Worm (Caenorhabditis elegans): ENCODE results near the gene ZC239.3.
A peak's percentile ranks its signal among the peaks of the same experiment; 100 is the strongest.

The ZC239.3 gene

ce11 chrII:3244758-3245157 lies 28.9 kb downstream of the ZC239.3 start (continued):
- TF ChIP-seq pha-4 (GFP tag; IDR thresholded peaks at IDR 0.05) (peak; percentile 29; the same call in 1 of the 2 replicates), pha-4 (tag; optimal IDR thresholded peaks at IDR 0.05) (no peak), zip-2 (tag; optimal IDR thresholded peaks at IDR 0.05) (no peak), nhr-25 (tag; optimal IDR thresholded peaks at IDR 0.05; ENCODE audit: borderline replicate concordance, insufficient read depth) (no peak), nhr-111 (GFP tag; optimal IDR thresholded peaks at IDR 0.05) (no peak), sdz-12 (GFP tag; optimal IDR thresholded peaks at IDR 0.05) (no peak), hlh-30 (tag; optimal IDR thresholded peaks at IDR 0.05; ENCODE audit: insufficient read depth) (no peak), nhr-11 (tag; optimal IDR thresholded peaks at IDR 0.05) (no peak), lir-3 (tag; optimal IDR thresholded peaks at IDR 0.05) (no peak), T26A8.4 (GFP tag; IDR thresholded peaks at IDR 0.05) (no peak), snpc-1.2 (GFP tag; IDR thresholded peaks at IDR 0.05) (no peak), ceh-32 (tag; optimal IDR thresholded peaks at IDR 0.05; ENCODE audit: poor library complexity) (no peak), ceh-62 (tag; optimal IDR thresholded peaks at IDR 0.05) (no peak), Y105C5A.15 (GFP tag; IDR thresholded peaks at IDR 0.05) (no peak), dmd-8 (GFP tag; IDR thresholded peaks at IDR 0.05) (no peak), fkh-10 (GFP tag; optimal IDR thresholded peaks at IDR 0.05) (no peak), nhr-41 (GFP tag; IDR thresholded peaks at IDR 0.05) (no peak), ceh-28 (tag; optimal IDR thresholded peaks at IDR 0.05) (no peak), tag-97 (GFP tag; IDR thresholded peaks at IDR 0.05) (no peak), Y5F2A.4 (GFP tag; optimal IDR thresholded peaks at IDR 0.05) (no peak), T20F7.1 (GFP tag; optimal IDR thresholded peaks at IDR 0.05) (no peak), php-3 (GFP tag; IDR thresholded peaks at IDR 0.05) (peak; percentile 91), ztf-7 (tag; optimal IDR thresholded peaks at IDR 0.05) (no peak), F49E8.2 (tag; optimal IDR thresholded peaks at IDR 0.05; ENCODE audit: borderline replicate concordance) (no peak), nhr-77 (tag; optimal IDR thresholded peaks at IDR 0.05) (peak; percentile 77), gei-8 (GFP tag; optimal IDR thresholded peaks at IDR 0.05) (no peak), ceh-82 (tag; optimal IDR thresholded peaks at IDR 0.05) (no peak), ceh-44 (GFP tag; IDR thresholded peaks at IDR 0.05) (no peak), nhr-76 (tag; optimal IDR thresholded peaks at IDR 0.05) (no peak), lin-38 (GFP tag; IDR thresholded peaks at IDR 0.05) (no peak), Y48G9A.11 (GFP tag; IDR thresholded peaks at IDR 0.05) (no peak), dve-1 (tag; optimal IDR thresholded peaks at IDR 0.05; ENCODE audit: insufficient read depth) (peak; percentile 75), fos-1 (tag; optimal IDR thresholded peaks at IDR 0.05) (peak; percentile 72), nhr-28 (tag; optimal IDR thresholded peaks at IDR 0.05) (peak; percentile 48), F37D6.2 (tag; optimal IDR thresholded peaks at IDR 0.05) (no peak)

- TF ChIP-seq rbr-2 (tag; optimal IDR thresholded peaks at IDR 0.05) (no peak), egl-27 (tag; optimal IDR thresholded peaks at IDR 0.05) (no peak), aly-2 (tag; optimal IDR thresholded peaks at IDR 0.05) (no peak), lsy-2 (tag; optimal IDR thresholded peaks at IDR 0.05) (no peak), madf-9 (GFP tag; conservative IDR thresholded peaks at IDR 0.05) (no peak), nhr-76 (tag; optimal IDR thresholded peaks at IDR 0.05) (no peak), spr-1 (tag; optimal IDR thresholded peaks at IDR 0.05) (no peak), tra-1 (GFP tag; IDR thresholded peaks at IDR 0.05) (peak; percentile 66; the same call in 1 of the 2 replicates), nhr-102 (tag; optimal IDR thresholded peaks at IDR 0.05) (peak; percentile 41), lin-29 (GFP tag; IDR thresholded peaks at IDR 0.05) (no peak), nhr-25 (tag; optimal IDR thresholded peaks at IDR 0.05; ENCODE audit: borderline replicate concordance, insufficient read depth) (no peak), Y48G9A.11 (GFP tag; IDR thresholded peaks at IDR 0.05) (no peak), ceh-82 (tag; optimal IDR thresholded peaks at IDR 0.05) (no peak), nhr-77 (tag; optimal IDR thresholded peaks at IDR 0.05) (peak; percentile 65), ceh-62 (tag; optimal IDR thresholded peaks at IDR 0.05) (no peak), dmd-6 (GFP tag; IDR thresholded peaks at IDR 0.05) (peak; percentile 92), dmd-9 (GFP tag; IDR thresholded peaks at IDR 0.05) (no peak), R02D3.7 (tag; optimal IDR thresholded peaks at IDR 0.05) (no peak), nhr-48 (tag; optimal IDR thresholded peaks at IDR 0.05) (peak; percentile 37), mes-2 (tag; optimal IDR thresholded peaks at IDR 0.05; ENCODE audit: poor library complexity, severe bottlenecking) (peak; percentile 14), ztf-11 (tag; optimal IDR thresholded peaks at IDR 0.05) (no peak), dve-1 (tag; optimal IDR thresholded peaks at IDR 0.05; ENCODE audit: insufficient read depth) (peak; percentile 87), pqm-1 (tag; optimal IDR thresholded peaks at IDR 0.05) (peak; percentile 84), mep-1 (tag; optimal IDR thresholded peaks at IDR 0.05) (no peak), php-3 (GFP tag; IDR thresholded peaks at IDR 0.05) (peak; percentile 96)
These were observed 30.0 kb downstream of the ZC239.3 start, which contains the start of gene C17F4.7 for ce11 chrII:3245836-3246235. TSS of gene C17F4.7 (minus strand) at chrII:3246015.

Measured in whole organism, L4 larva.